Worm (Caenorhabditis elegans): ENCODE results near the gene ZC395.5.

The ZC395.5 gene

DNA sequence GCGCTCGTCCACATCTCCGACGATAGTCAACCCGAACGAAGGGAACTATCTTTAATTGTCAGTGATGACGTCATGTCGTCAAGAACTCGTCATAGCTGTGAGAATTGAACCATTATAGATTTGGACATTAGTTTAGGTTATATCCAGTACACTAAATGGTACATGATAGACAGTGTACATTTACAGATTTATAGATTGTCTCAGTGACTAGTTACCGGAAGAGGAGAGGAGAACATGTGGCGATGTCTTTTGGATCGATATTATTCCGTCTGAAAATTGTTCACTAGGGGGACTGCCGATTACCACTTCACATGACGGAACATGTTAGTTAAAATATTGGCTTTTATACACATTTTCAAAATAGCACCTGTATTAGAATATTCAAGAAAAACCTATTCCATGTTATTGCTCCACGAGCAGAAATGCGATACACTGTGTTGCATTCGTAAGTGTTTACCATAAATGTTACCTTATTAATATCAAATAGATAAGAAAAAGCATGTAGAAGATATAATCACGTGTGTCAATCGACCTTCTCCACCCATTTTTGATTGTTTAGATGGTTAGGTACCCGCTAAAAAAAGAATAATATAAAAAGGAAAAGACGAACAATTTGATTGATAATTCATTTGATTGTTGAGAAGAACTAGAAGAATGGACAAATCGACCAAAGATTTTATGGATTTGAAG, at the start of gene ZC395.5:
ZC395.5 (plus strand) TSS at position 632 of the 690 bp plus-strand sequence.
- TF ChIP-seq gmeb-1 (tag; optimal IDR thresholded peaks at IDR 0.05) (peak; percentile 59), nhr-11 (tag; optimal IDR thresholded peaks at IDR 0.05) (no peak), R02D3.7 (tag; optimal IDR thresholded peaks at IDR 0.05) (no peak), sma-9 (GFP tag; optimal IDR thresholded peaks at IDR 0.05) (no peak), sma-9 (tag; optimal IDR thresholded peaks at IDR 0.05) (no peak), crh-2 (tag; optimal IDR thresholded peaks at IDR 0.05) (peak; percentile 28), lsy-2 (tag; optimal IDR thresholded peaks at IDR 0.05) (no peak), unc-39 (tag; optimal IDR thresholded peaks at IDR 0.05) (no peak)

DNA sequence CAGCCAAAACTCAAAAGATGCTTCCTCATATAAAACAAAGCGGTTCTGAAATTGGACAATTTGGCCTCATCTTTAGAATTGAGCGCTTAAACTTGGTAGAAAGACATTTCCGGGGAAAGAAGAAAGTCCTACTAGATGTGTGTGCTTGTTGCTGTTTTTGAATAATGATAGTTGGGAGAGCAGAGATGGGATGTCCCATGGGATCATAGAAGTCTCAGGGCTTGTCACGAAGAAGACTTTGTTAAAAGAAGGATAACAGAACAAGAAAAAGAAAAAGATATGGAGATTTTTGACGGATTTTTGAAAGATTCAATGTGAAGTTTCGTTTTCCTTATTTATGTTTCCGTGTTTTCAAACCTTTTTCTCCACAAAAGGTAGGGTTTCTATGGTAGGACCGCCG, 49.0 kb upstream of the ZC395.5 start, which contains the start of gene ZC155.2:
ZC155.2 (plus strand) TSS at position 301 of the 400 bp plus-strand sequence.
- TF ChIP-seq lsy-2 (tag; optimal IDR thresholded peaks at IDR 0.05) (no peak), mab-5 (tag; optimal IDR thresholded peaks at IDR 0.05) (peak; percentile 23)

DNA sequence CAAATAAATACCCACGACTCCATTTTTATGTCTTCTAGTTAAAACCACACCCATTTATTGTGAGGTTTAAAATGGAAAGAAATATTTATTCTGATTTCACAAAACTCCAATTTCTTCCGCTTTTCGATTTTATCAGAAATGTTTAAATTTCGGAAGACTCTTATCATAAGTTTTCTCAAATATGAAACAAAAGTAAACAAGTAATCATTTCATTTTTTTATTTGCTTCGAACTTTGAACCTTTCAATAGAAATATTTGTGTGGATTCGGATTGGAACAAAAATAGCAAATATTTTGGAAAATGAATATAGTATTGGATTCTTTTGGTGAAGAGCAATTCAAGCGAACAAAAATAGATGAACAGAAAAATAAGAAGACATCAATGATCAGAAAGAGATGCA, 45.8 kb upstream of the ZC395.5 start:
- TF ChIP-seq fos-1 (tag; optimal IDR thresholded peaks at IDR 0.05), result no peak
- no peak for TF ChIP-seq lsy-2 (tag; optimal IDR thresholded peaks at IDR 0.05)
- no peak for TF ChIP-seq nhr-25 (tag; optimal IDR thresholded peaks at IDR 0.05)
- TF ChIP-seq aly-2 (tag; optimal IDR thresholded peaks at IDR 0.05), result no peak
- no peak for TF ChIP-seq R02D3.7 (tag; optimal IDR thresholded peaks at IDR 0.05)
- TF ChIP-seq F13H6.1 (tag; optimal IDR thresholded peaks at IDR 0.05), result no peak
- no peak for TF ChIP-seq nhr-21 (tag; optimal IDR thresholded peaks at IDR 0.05)
- TF ChIP-seq mbf-1 (tag; optimal IDR thresholded peaks at IDR 0.05), result no peak
- no peak for TF ChIP-seq dmd-4 (tag; optimal IDR thresholded peaks at IDR 0.05)

DNA sequence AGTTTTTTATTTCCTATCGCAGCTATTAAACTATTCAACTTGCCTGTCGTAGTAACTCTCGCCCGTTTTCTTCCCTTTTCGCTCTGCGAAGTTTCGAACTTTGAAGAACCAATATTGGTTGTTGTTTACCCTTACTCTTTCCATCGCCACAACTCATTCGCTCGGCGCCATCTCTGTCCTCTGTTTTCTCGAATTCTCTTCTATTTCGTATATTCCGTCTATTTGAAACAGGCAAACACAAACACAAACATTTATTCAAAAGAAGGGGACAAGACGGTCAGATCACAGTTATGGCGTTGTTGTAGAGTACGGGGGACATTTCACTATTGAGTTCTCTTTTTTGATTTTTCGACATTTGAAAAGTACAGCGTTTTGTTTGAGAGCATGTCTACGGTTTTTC, 44.9 kb upstream of the ZC395.5 start:
- TF ChIP-seq lsy-2 (tag; optimal IDR thresholded peaks at IDR 0.05), result no peak
- no peak for TF ChIP-seq nhr-77 (tag; optimal IDR thresholded peaks at IDR 0.05)
- TF ChIP-seq ztf-1 (GFP tag; conservative IDR thresholded peaks at IDR 0.05), result no peak
- TF ChIP-seq nhr-129 (tag; optimal IDR thresholded peaks at IDR 0.05), result peak; percentile 62
- TF ChIP-seq F13H6.1 (tag; optimal IDR thresholded peaks at IDR 0.05), result peak; percentile 60
- TF ChIP-seq nhr-6 (tag; optimal IDR thresholded peaks at IDR 0.05), result no peak
- TF ChIP-seq sma-3 (GFP tag; optimal IDR thresholded peaks at IDR 0.05), result no peak
- no peak for TF ChIP-seq zag-1 (tag; optimal IDR thresholded peaks at IDR 0.05)
- no peak for TF ChIP-seq Y55F3AM.14 (GFP tag; optimal IDR thresholded peaks at IDR 0.05)
- no peak for TF ChIP-seq ztf-4 (tag; optimal IDR thresholded peaks at IDR 0.05)

DNA sequence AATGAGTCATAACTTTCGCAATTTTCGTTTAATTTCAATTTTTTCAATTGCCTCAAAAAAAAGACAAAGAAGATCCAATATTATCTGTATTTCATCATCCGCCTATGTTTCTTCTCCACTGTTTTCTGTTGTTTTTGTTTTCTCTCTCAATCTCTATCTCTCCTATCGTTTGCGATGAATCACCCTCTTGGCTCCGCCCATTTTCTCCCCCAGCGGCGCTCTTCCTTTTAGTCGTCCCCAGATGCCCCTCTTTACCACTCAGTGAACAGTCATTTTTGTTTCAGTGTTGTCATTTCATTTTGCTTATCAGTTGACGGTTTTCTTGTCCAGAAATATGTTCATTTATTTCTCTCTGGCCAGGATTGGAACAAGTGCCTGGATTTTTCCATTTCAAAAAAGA, 42.7 kb upstream of the ZC395.5 start:
- TF ChIP-seq ceh-16 (tag; optimal IDR thresholded peaks at IDR 0.05) (no peak), nhr-129 (tag; optimal IDR thresholded peaks at IDR 0.05) (peak; percentile 61), lin-11 (tag; optimal IDR thresholded peaks at IDR 0.05) (no peak), F13H6.1 (tag; optimal IDR thresholded peaks at IDR 0.05) (no peak), egl-27 (tag; optimal IDR thresholded peaks at IDR 0.05) (no peak), C34F6.9 (tag; optimal IDR thresholded peaks at IDR 0.05) (peak; percentile 51), fos-1 (tag; optimal IDR thresholded peaks at IDR 0.05) (peak; percentile 94), mbf-1 (tag; optimal IDR thresholded peaks at IDR 0.05) (no peak), sma-3 (GFP tag; optimal IDR thresholded peaks at IDR 0.05) (peak; percentile 47), nhr-237 (tag; optimal IDR thresholded peaks at IDR 0.05) (no peak), elt-3 (tag; optimal IDR thresholded peaks at IDR 0.05) (no peak), mdl-1 (tag; optimal IDR thresholded peaks at IDR 0.05) (no peak), unc-55 (GFP tag; optimal IDR thresholded peaks at IDR 0.05) (peak; percentile 63), nhr-12 (tag; optimal IDR thresholded peaks at IDR 0.05) (no peak)

DNA sequence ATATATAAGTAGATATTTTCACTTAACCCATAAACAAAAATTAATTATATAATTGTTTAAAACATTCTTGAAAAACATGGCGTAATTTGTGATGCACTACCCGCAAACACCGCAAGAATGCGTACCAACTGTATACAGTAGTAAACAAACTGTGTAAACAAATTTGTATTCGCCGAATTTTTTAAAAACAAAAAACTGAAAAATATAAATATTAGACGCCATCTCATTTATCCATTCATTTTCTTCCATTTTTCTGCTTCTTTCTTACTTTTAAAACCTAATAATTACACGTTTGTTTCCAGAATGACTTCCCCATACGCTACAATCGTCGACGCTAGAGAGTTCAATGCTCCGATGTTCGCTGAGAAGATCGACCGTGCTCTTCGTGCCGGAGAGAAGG, 42.3 kb upstream of the ZC395.5 start, which contains the start of gene nex-1:
nex-1 (plus strand) TSS at position 301 of the 400 bp plus-strand sequence.
- no peak for TF ChIP-seq nhr-23 (tag; optimal IDR thresholded peaks at IDR 0.05)
- no peak for TF ChIP-seq nhr-25 (tag; optimal IDR thresholded peaks at IDR 0.05)
- no peak for TF ChIP-seq ZK546.5 (tag; optimal IDR thresholded peaks at IDR 0.05)
- TF ChIP-seq sma-3 (GFP tag; optimal IDR thresholded peaks at IDR 0.05), result no peak
- no peak for TF ChIP-seq nhr-6 (tag; optimal IDR thresholded peaks at IDR 0.05)
- TF ChIP-seq R02D3.7 (tag; optimal IDR thresholded peaks at IDR 0.05), result no peak
- TF ChIP-seq crh-2 (tag; optimal IDR thresholded peaks at IDR 0.05), result no peak
- no peak for TF ChIP-seq mbf-1 (tag; optimal IDR thresholded peaks at IDR 0.05)
- no peak for TF ChIP-seq lin-11 (tag; optimal IDR thresholded peaks at IDR 0.05)
- TF ChIP-seq nhr-237 (tag; optimal IDR thresholded peaks at IDR 0.05), result no peak
